Fruit fly (Drosophila melanogaster) whole organism, embryonic: ENCODE measurements around the gene TH1.

ENCODE experiments used
- Atf6 ChIP-seq: fragments of 200-800 bp; sonication (Bioruptor generic); IDR thresholded peaks from 2 replicates; pipeline ENCODE4 v1.3.6; 2022; ENCODE audit warnings: missing biosample characterization, missing genetic modification characterization
- B-H2 ChIP-seq: fragments of 200-800 bp; sonication (Bioruptor generic); optimal IDR thresholded peaks from 2 replicates; lab custom pipeline; 2018; ENCODE audit warnings: missing biosample characterization, mild to moderate bottlenecking, missing genetic modification characterization
- CG10462 ChIP-seq: fragments of 200-800 bp; sonication (Bioruptor generic); optimal IDR thresholded peaks from 2 replicates; lab custom pipeline; 2016; ENCODE audit warnings: missing biosample characterization, missing genetic modification characterization
- CG11723 ChIP-seq: fragments of 200-800 bp; sonication (Bioruptor generic); optimal IDR thresholded peaks from 2 replicates; lab custom pipeline; 2017; ENCODE audit warnings: missing biosample characterization, mild to moderate bottlenecking, missing genetic modification characterization
- CG12155 ChIP-seq: fragments of 200-800 bp; sonication (Bioruptor generic); optimal IDR thresholded peaks from 3 replicates; lab custom pipeline; 2016; ENCODE audit warnings: missing biosample characterization, missing genetic modification characterization
- CG13424 ChIP-seq: fragments of 200-800 bp; sonication (Bioruptor generic); optimal IDR thresholded peaks from 2 replicates; lab custom pipeline; 2019; ENCODE audit warnings: missing biosample characterization, mild to moderate bottlenecking, missing genetic modification characterization, moderate library complexity
- CG15269 ChIP-seq: fragments of 200-800 bp; sonication (Bioruptor generic); optimal IDR thresholded peaks from 2 replicates; lab custom pipeline; 2018; ENCODE audit warnings: missing biosample characterization, mild to moderate bottlenecking, missing genetic modification characterization, moderate library complexity
- CG15514 ChIP-seq: fragments of 200-800 bp; sonication (Bioruptor generic); optimal IDR thresholded peaks from 3 replicates; lab custom pipeline; 2017; ENCODE audit warnings: missing biosample characterization, missing genetic modification characterization, mild to moderate bottlenecking, moderate library complexity, missing genetic modification reagents
- CG15696 ChIP-seq: fragments of 200-800 bp; sonication (Bioruptor generic); optimal IDR thresholded peaks from 2 replicates; lab custom pipeline; 2019; ENCODE audit warnings: missing biosample characterization, mild to moderate bottlenecking, missing genetic modification characterization, moderate library complexity
- CG16863 ChIP-seq: fragments of 200-800 bp; sonication (Bioruptor generic); optimal IDR thresholded peaks from 3 replicates; lab custom pipeline; 2016; ENCODE audit warnings: missing biosample characterization, missing genetic modification characterization
- CG17361 ChIP-seq: fragments of 200-800 bp; sonication (Bioruptor generic); IDR thresholded peaks from 3 replicates; pipeline ENCODE4 v1.3.6; 2022; ENCODE audit warnings: missing biosample characterization, missing genetic modification characterization
- CG34224 ChIP-seq: fragments of 200-800 bp; sonication (Bioruptor generic); IDR thresholded peaks from 3 replicates; pipeline ENCODE4 v1.3.6; 2022; ENCODE audit warnings: missing biosample characterization, missing genetic modification characterization; ENCODE audit not compliant: partially characterized antibody
- CG42726 ChIP-seq: fragments of 200-800 bp; sonication (Bioruptor generic); IDR thresholded peaks from 2 replicates; pipeline ENCODE4 v1.3.6; 2022; ENCODE audit warnings: missing biosample characterization, missing genetic modification characterization; ENCODE audit not compliant: partially characterized antibody
- CG4328 ChIP-seq: fragments of 200-800 bp; sonication (Bioruptor generic); optimal IDR thresholded peaks from 3 replicates; lab custom pipeline; 2017; ENCODE audit warnings: missing biosample characterization, missing genetic modification reagents, missing genetic modification characterization
- CG4424 ChIP-seq: fragments of 200-800 bp; sonication (Bioruptor generic); optimal IDR thresholded peaks from 3 replicates; lab custom pipeline; 2016; ENCODE audit warnings: missing biosample characterization, missing genetic modification characterization
- CG4730 ChIP-seq: fragments of 200-800 bp; sonication (Bioruptor generic); IDR thresholded peaks from 2 replicates; pipeline ENCODE4 v1.3.6; 2022; ENCODE audit warnings: missing biosample characterization, missing genetic modification characterization
- CG8388 ChIP-seq: fragments of 200-800 bp; sonication (Bioruptor generic); optimal IDR thresholded peaks from 2 replicates; lab custom pipeline; 2019; ENCODE audit warnings: missing biosample characterization, mild to moderate bottlenecking, missing genetic modification characterization, moderate library complexity
- CG9932 ChIP-seq: fragments of 200-800 bp; sonication (Bioruptor generic); IDR thresholded peaks from 2 replicates; pipeline ENCODE4 v1.3.6; 2022; ENCODE audit warnings: missing biosample characterization, missing genetic modification characterization
- D19A ChIP-seq: fragments of 200-800 bp; optimal IDR thresholded peaks from 3 replicates; lab custom pipeline; 2019; ENCODE audit warnings: missing biosample characterization, mild to moderate bottlenecking, missing genetic modification characterization, moderate library complexity
- D19B ChIP-seq: fragments of 200-800 bp; sonication (Bioruptor generic); optimal IDR thresholded peaks from 2 replicates; lab custom pipeline; 2017; ENCODE audit warnings: missing biosample characterization, mild to moderate bottlenecking, missing genetic modification characterization
- Fer1 ChIP-seq: fragments of 200-800 bp; sonication (Bioruptor generic); optimal IDR thresholded peaks from 2 replicates; lab custom pipeline; 2017; ENCODE audit warnings: missing biosample characterization, mild to moderate bottlenecking, missing genetic modification characterization
- H2.0 ChIP-seq: fragments of 200-800 bp; sonication (Bioruptor generic); IDR thresholded peaks from 2 replicates; pipeline ENCODE4 v1.3.6; 2022; ENCODE audit warnings: missing biosample characterization, missing genetic modification characterization
- HHEX ChIP-seq: fragments of 200-800 bp; sonication (Bioruptor generic); optimal IDR thresholded peaks from 3 replicates; lab custom pipeline; 2017; ENCODE audit warnings: missing biosample characterization, mild to moderate bottlenecking, missing genetic modification characterization, missing genetic modification reagents
- HLH54F ChIP-seq: fragments of 200-800 bp; sonication (Bioruptor generic); optimal IDR thresholded peaks from 3 replicates; lab custom pipeline; 2016; ENCODE audit warnings: missing biosample characterization, missing genetic modification characterization
- HLHmδ ChIP-seq: fragments of 200-800 bp; sonication (Bioruptor generic); optimal IDR thresholded peaks from 2 replicates; lab custom pipeline; 2018; ENCODE audit warnings: missing biosample characterization, mild to moderate bottlenecking, missing genetic modification characterization, moderate library complexity
- Hmr ChIP-seq: fragments of 200-800 bp; sonication (Bioruptor generic); optimal IDR thresholded peaks from 3 replicates; lab custom pipeline; 2017; ENCODE audit warnings: mild to moderate bottlenecking, missing biosample characterization, missing genetic modification reagents, missing genetic modification characterization
- Hr3 ChIP-seq: fragments of 200-800 bp; sonication (Bioruptor generic); optimal IDR thresholded peaks from 3 replicates; lab custom pipeline; 2016; ENCODE audit warnings: missing biosample characterization, missing genetic modification characterization
- abd-A ChIP-seq: fragments of 200-800 bp; sonication (Bioruptor generic); optimal IDR thresholded peaks from 3 replicates; lab custom pipeline; 2019; ENCODE audit warnings: missing biosample characterization, mild to moderate bottlenecking, missing genetic modification characterization, moderate library complexity
- ac ChIP-seq: fragments of 200-800 bp; sonication (Bioruptor generic); optimal IDR thresholded peaks from 3 replicates; lab custom pipeline; 2017; ENCODE audit warnings: missing biosample characterization, mild to moderate bottlenecking, missing genetic modification characterization
- ara ChIP-seq: fragments of 200-800 bp; sonication (Bioruptor generic); IDR thresholded peaks from 2 replicates; pipeline ENCODE4 v1.3.6; 2022; ENCODE audit warnings: missing biosample characterization, missing genetic modification characterization
- bab2 ChIP-seq: fragments of 200-800 bp; sonication (Bioruptor generic); optimal IDR thresholded peaks from 2 replicates; lab custom pipeline; 2016; ENCODE audit warnings: missing biosample characterization, missing genetic modification characterization
- cas ChIP-seq: fragments of 200-800 bp; sonication (Bioruptor generic); IDR thresholded peaks from 2 replicates; pipeline ENCODE4 v1.3.6; 2022; ENCODE audit warnings: missing biosample characterization, missing genetic modification characterization
- chif ChIP-seq, 2 experiments: fragments of 200-800 bp; sonication (Bioruptor generic); optimal IDR thresholded peaks; 3 replicates each; lab custom pipeline; 2016; ENCODE audit warnings: missing biosample characterization in 2 of 2, missing genetic modification characterization in 2 of 2
- dati ChIP-seq: fragments of 200-800 bp; sonication (Bioruptor generic); IDR thresholded peaks from 2 replicates; pipeline ENCODE4 v1.3.6; 2022; ENCODE audit warnings: missing biosample characterization, missing genetic modification characterization
- esg ChIP-seq: fragments of 200-800 bp; sonication (Bioruptor generic); conservative IDR thresholded peaks from 2 replicates; pipeline ENCODE4 v1.3.6; 2022; ENCODE audit warnings: missing biosample characterization, missing genetic modification characterization
- fru ChIP-seq: fragments of >200 bp; optimal IDR thresholded peaks from 2 replicates; lab custom pipeline; 2017
- grau ChIP-seq: fragments of 200-800 bp; optimal IDR thresholded peaks from 3 replicates; lab custom pipeline; 2019; ENCODE audit warnings: missing biosample characterization, mild to moderate bottlenecking, missing genetic modification characterization, moderate library complexity
- grn ChIP-seq: fragments of 200-800 bp; sonication (Bioruptor generic); optimal IDR thresholded peaks from 3 replicates; lab custom pipeline; 2017; ENCODE audit warnings: missing biosample characterization, missing genetic modification characterization
- ham ChIP-seq: fragments of 200-800 bp; sonication (Bioruptor generic); IDR thresholded peaks from 2 replicates; pipeline ENCODE4 v1.3.6; 2022; ENCODE audit warnings: missing biosample characterization, missing genetic modification characterization
- hkb ChIP-seq, 2 experiments: fragments of 200-800 bp in 1 of 2; fragments of >200 bp in 1 of 2; sonication (Bioruptor generic) in 1 of 2; IDR thresholded peaks in 1 of 2; optimal IDR thresholded peaks in 1 of 2; 2 replicates each; pipeline versions ENCODE4 v1.3.6 to Lab custom; 2017 to 2022; ENCODE audit warnings: missing biosample characterization in 1 of 2, missing genetic modification characterization in 1 of 2
- ken ChIP-seq: fragments of 200-800 bp; sonication (Bioruptor generic); IDR thresholded peaks from 3 replicates; pipeline ENCODE4 v1.3.6; 2022; ENCODE audit warnings: missing biosample characterization, missing genetic modification characterization
- pros ChIP-seq: fragments of 200-800 bp; sonication (Bioruptor generic); optimal IDR thresholded peaks from 3 replicates; lab custom pipeline; 2019; ENCODE audit warnings: missing biosample characterization, mild to moderate bottlenecking, missing genetic modification characterization, moderate library complexity
- ranshi ChIP-seq: fragments of 200-800 bp; sonication (Bioruptor generic); IDR thresholded peaks from 2 replicates; pipeline ENCODE4 v1.3.6; 2022; ENCODE audit warnings: missing biosample characterization, missing genetic modification characterization
- rib ChIP-seq: fragments of 200-800 bp; sonication (Bioruptor generic); IDR thresholded peaks from 2 replicates; pipeline ENCODE4 v1.3.6; 2022; ENCODE audit warnings: missing biosample characterization, missing genetic modification characterization
- row ChIP-seq: fragments of 200-800 bp; sonication (Bioruptor generic); IDR thresholded peaks from 3 replicates; pipeline ENCODE4 v1.3.6; 2022; ENCODE audit warnings: missing biosample characterization, missing genetic modification characterization
- stwl ChIP-seq: fragments of 200-800 bp; sonication (Bioruptor generic); optimal IDR thresholded peaks from 3 replicates; lab custom pipeline; 2018; ENCODE audit warnings: missing biosample characterization, mild to moderate bottlenecking, missing genetic modification characterization, moderate library complexity
- tgo ChIP-seq: fragments of 200-800 bp; sonication (Bioruptor generic); IDR thresholded peaks from 3 replicates; pipeline ENCODE4 v1.3.6; 2022; ENCODE audit warnings: missing biosample characterization, missing genetic modification characterization
- usp ChIP-seq: fragments of >200 bp; optimal IDR thresholded peaks from 2 replicates; lab custom pipeline; 2017; ENCODE audit warnings: missing biosample characterization, missing genetic modification characterization
- zen ChIP-seq: fragments of 200-800 bp; sonication (Bioruptor generic); optimal IDR thresholded peaks from 3 replicates; lab custom pipeline; 2018; ENCODE audit warnings: missing biosample characterization, mild to moderate bottlenecking, missing genetic modification characterization, moderate library complexity

TH1 gene

dm6 chrX:16414451-16415368, 23.5 kb upstream of the TH1 start, which contains the start of gene Traf-like:
Traf-like (plus strand) TSS chrX:16415046.
- TF ChIP-seq D19A (tag; lab: Kevin White, UChicago) (peak; percentile 44), ac (GFP tag; lab: Kevin White, UChicago) (no peak), grau (peak; percentile 14), ara (GFP tag; lab: Robert Waterston, UW) (no peak), Fer1 (GFP tag; lab: Kevin White, UChicago) (no peak), abd-A (tag; lab: Kevin White, UChicago) (no peak), ken (GFP tag; lab: Robert Waterston, UW) (0 out of 3 replicates have a peak, but pooled peaks have one; percentile 32), chif (GFP tag; optimal IDR thresholded peaks at IDR 0.05; lab: Kevin White, UChicago) (no peak), CG15696 (tag; lab: Kevin White, UChicago) (no peak), CG15514 (GFP tag; lab: Kevin White, UChicago) (no peak), CG16863 (GFP tag; lab: Kevin White, UChicago) (no peak), grn (GFP tag; lab: Kevin White, UChicago) (peak; percentile 41), CG34224 (GFP tag; lab: Robert Waterston, UW) (no peak), CG4328 (GFP tag; lab: Kevin White, UChicago) (no peak), CG17361 (GFP tag; lab: Robert Waterston, UW) (no peak), ham (no peak), dati (no peak), ranshi (0 out of 2 replicates have a peak, but pooled peaks have one; percentile 34), tgo (GFP tag; lab: Robert Waterston, UW) (peak; percentile 50; the same call in 2 of the 3 replicates), CG8388 (GFP tag; lab: Kevin White, UChicago) (peak; percentile 1), HLHmδ (GFP tag; lab: Kevin White, UChicago) (no peak), CG10462 (no peak), CG4424 (GFP tag; lab: Kevin White, UChicago) (no peak), B-H2 (GFP tag; lab: Kevin White, UChicago) (no peak), CG13424 (tag; lab: Kevin White, UChicago) (peak; percentile 47), stwl (no peak), Hmr (GFP tag; lab: Kevin White, UChicago) (no peak), Atf6 (GFP tag; lab: Robert Waterston, UW) (no peak; the same call in 1 of the 2 replicates), hkb (optimal IDR thresholded peaks at IDR 0.05; lab: Kevin White, UChicago) (no peak), hkb (GFP tag; IDR thresholded peaks at IDR 0.05; lab: Robert Waterston, UW) (0 out of 2 replicates have a peak, but pooled peaks have one; percentile 29), pros (GFP tag; lab: Kevin White, UChicago) (no peak), esg (0 out of 2 replicates have a peak, but pooled peaks have one; percentile 19), Hr3 (GFP tag; lab: Kevin White, UChicago) (peak; percentile 61), zen (tag; lab: Kevin White, UChicago) (no peak), D19B (GFP tag; lab: Kevin White, UChicago) (no peak), cas (no peak), H2.0 (no peak), fru (lab: Kevin White, UChicago) (no peak), CG12155 (GFP tag; lab: Kevin White, UChicago) (no peak), CG11723 (GFP tag; lab: Kevin White, UChicago) (no peak), usp (GFP tag; lab: Kevin White, UChicago) (no peak), CG9932 (GFP tag; lab: Robert Waterston, UW) (no peak), CG15269 (peak; percentile 23), HLH54F (GFP tag; lab: Kevin White, UChicago) (no peak), bab2 (GFP tag; lab: Kevin White, UChicago) (no peak), CG4730 (GFP tag; lab: Robert Waterston, UW) (no peak), row (GFP tag; lab: Robert Waterston, UW) (peak; percentile 48; the same call in 2 of the 3 replicates), CG42726 (GFP tag; lab: Robert Waterston, UW) (no peak), HHEX (GFP tag; lab: Kevin White, UChicago) (no peak), rib (GFP tag; lab: Robert Waterston, UW) (no peak)
